Worm (Caenorhabditis elegans): ENCODE measurements around the gene K12H6.9.

Gene K12H6.9

ce11 chrII:2822435-2822920 is 1.7 kb upstream of the K12H6.9 start, which contains the start of the genes fut-4 and K12H6.10:
TSS of gene fut-4 (minus strand) at chrII:2822535.
TSS of gene K12H6.10 (plus strand) at chrII:2822870.
- TF ChIP-seq pes-1 (GFP tag; IDR thresholded peaks at IDR 0.05) (no peak), hmbx-1 (tag; optimal IDR thresholded peaks at IDR 0.05) (no peak), F13C5.2 (tag; optimal IDR thresholded peaks at IDR 0.05) (no peak), hmg-4 (GFP tag; optimal IDR thresholded peaks at IDR 0.05) (no peak), scrt-1 (GFP tag; IDR thresholded peaks at IDR 0.05) (no peak), flt-1 (GFP tag; IDR thresholded peaks at IDR 0.05) (no peak), ceh-13 (GFP tag; optimal IDR thresholded peaks at IDR 0.05) (no peak)

ce11 chrII:2826073-2826472 is 1.9 kb downstream of the K12H6.9 start, which contains the start of gene K12H6.5:
TSS of gene K12H6.5 (minus strand) at chrII:2826173.
- TF ChIP-seq ets-7 (tag; optimal IDR thresholded peaks at IDR 0.05) (no peak), aly-1 (tag; optimal IDR thresholded peaks at IDR 0.05) (no peak), scrt-1 (GFP tag; IDR thresholded peaks at IDR 0.05) (no peak), sea-1 (GFP tag; conservative IDR thresholded peaks at IDR 0.05) (no peak), hmbx-1 (tag; optimal IDR thresholded peaks at IDR 0.05) (no peak), ceh-13 (GFP tag; optimal IDR thresholded peaks at IDR 0.05) (no peak), F13C5.2 (tag; optimal IDR thresholded peaks at IDR 0.05) (no peak), B0310.2 (tag; optimal IDR thresholded peaks at IDR 0.05) (no peak), flt-1 (GFP tag; IDR thresholded peaks at IDR 0.05) (no peak), tra-4 (tag; optimal IDR thresholded peaks at IDR 0.05) (no peak), hnd-1 (tag; optimal IDR thresholded peaks at IDR 0.05) (no peak), ama-1 (optimal IDR thresholded peaks at IDR 0.05) (no peak)

- TF ChIP-seq ama-1 (optimal IDR thresholded peaks at IDR 0.05) (peak; percentile 73), hmg-4 (GFP tag; optimal IDR thresholded peaks at IDR 0.05) (no peak)
Measured at ce11 chrII:2827859-2828403, 3.7 kb downstream of the K12H6.9 start, which contains the start of gene K12H6.8. TSS of gene K12H6.8 (plus strand) at chrII:2827896.

- no peak for TF ChIP-seq aly-1 (tag; optimal IDR thresholded peaks at IDR 0.05)
- no peak for TF ChIP-seq hnd-1 (tag; optimal IDR thresholded peaks at IDR 0.05)
- no peak for TF ChIP-seq hmg-4 (GFP tag; optimal IDR thresholded peaks at IDR 0.05)
- no peak for TF ChIP-seq ceh-13 (GFP tag; optimal IDR thresholded peaks at IDR 0.05)
- no peak for TF ChIP-seq sea-1 (GFP tag; conservative IDR thresholded peaks at IDR 0.05)
- no peak for TF ChIP-seq ceh-36 (tag; optimal IDR thresholded peaks at IDR 0.05)
- no peak for TF ChIP-seq hmbx-1 (tag; optimal IDR thresholded peaks at IDR 0.05)
- no peak for TF ChIP-seq scrt-1 (GFP tag; IDR thresholded peaks at IDR 0.05)
- no peak for TF ChIP-seq B0310.2 (tag; optimal IDR thresholded peaks at IDR 0.05)
- TF ChIP-seq F13C5.2 (tag; optimal IDR thresholded peaks at IDR 0.05), result no peak
- TF ChIP-seq tbx-37 (GFP tag; conservative IDR thresholded peaks at IDR 0.05), result no peak
- TF ChIP-seq pes-1 (GFP tag; IDR thresholded peaks at IDR 0.05), result no peak
- TF ChIP-seq flt-1 (GFP tag; IDR thresholded peaks at IDR 0.05), result no peak
- TF ChIP-seq tra-4 (tag; optimal IDR thresholded peaks at IDR 0.05), result no peak
- no peak for TF ChIP-seq tbx-11 (GFP tag; IDR thresholded peaks at IDR 0.05)
- TF ChIP-seq ama-1 (optimal IDR thresholded peaks at IDR 0.05), result no peak
- no peak for TF ChIP-seq ets-7 (tag; optimal IDR thresholded peaks at IDR 0.05)
Measured at ce11 chrII:2829482-2829881, 5.3 kb downstream of the K12H6.9 start.

ce11 chrII:2830144-2830543 is 5.9 kb downstream of the K12H6.9 start:
- no peak for TF ChIP-seq scrt-1 (GFP tag; IDR thresholded peaks at IDR 0.05)
- no peak for TF ChIP-seq ets-7 (tag; optimal IDR thresholded peaks at IDR 0.05)
- no peak for TF ChIP-seq ama-1 (optimal IDR thresholded peaks at IDR 0.05)
- no peak for TF ChIP-seq pes-1 (GFP tag; IDR thresholded peaks at IDR 0.05)
- no peak for TF ChIP-seq aly-1 (tag; optimal IDR thresholded peaks at IDR 0.05)
- no peak for TF ChIP-seq F13C5.2 (tag; optimal IDR thresholded peaks at IDR 0.05)
- TF ChIP-seq sea-1 (GFP tag; conservative IDR thresholded peaks at IDR 0.05), result no peak

ce11 chrII:2831173-2831572 is 7.0 kb downstream of the K12H6.9 start, which contains the start of gene K12H6.6:
TSS of gene K12H6.6 (minus strand) at chrII:2831233.
- no peak for TF ChIP-seq B0310.2 (tag; optimal IDR thresholded peaks at IDR 0.05)
- TF ChIP-seq hmg-4 (GFP tag; optimal IDR thresholded peaks at IDR 0.05), result no peak
- TF ChIP-seq aly-1 (tag; optimal IDR thresholded peaks at IDR 0.05), result no peak
- TF ChIP-seq hmbx-1 (tag; optimal IDR thresholded peaks at IDR 0.05), result no peak
- no peak for TF ChIP-seq scrt-1 (GFP tag; IDR thresholded peaks at IDR 0.05)
- TF ChIP-seq flt-1 (GFP tag; IDR thresholded peaks at IDR 0.05), result no peak
- TF ChIP-seq pes-1 (GFP tag; IDR thresholded peaks at IDR 0.05), result no peak
- TF ChIP-seq tbx-11 (GFP tag; IDR thresholded peaks at IDR 0.05), result no peak
- no peak for TF ChIP-seq tbx-37 (GFP tag; conservative IDR thresholded peaks at IDR 0.05)
- no peak for TF ChIP-seq tra-4 (tag; optimal IDR thresholded peaks at IDR 0.05)

ce11 chrII:2832098-2832497 is 7.9 kb downstream of the K12H6.9 start:
- no peak for TF ChIP-seq hmg-4 (GFP tag; optimal IDR thresholded peaks at IDR 0.05)
- no peak for TF ChIP-seq ceh-13 (GFP tag; optimal IDR thresholded peaks at IDR 0.05)
- TF ChIP-seq tbx-37 (GFP tag; conservative IDR thresholded peaks at IDR 0.05), result no peak
- no peak for TF ChIP-seq pes-1 (GFP tag; IDR thresholded peaks at IDR 0.05)
- TF ChIP-seq ets-7 (tag; optimal IDR thresholded peaks at IDR 0.05), result no peak
- TF ChIP-seq hmbx-1 (tag; optimal IDR thresholded peaks at IDR 0.05), result no peak
- no peak for TF ChIP-seq ceh-36 (tag; optimal IDR thresholded peaks at IDR 0.05)
- no peak for TF ChIP-seq hnd-1 (tag; optimal IDR thresholded peaks at IDR 0.05)
- no peak for TF ChIP-seq B0310.2 (tag; optimal IDR thresholded peaks at IDR 0.05)
- TF ChIP-seq tra-4 (tag; optimal IDR thresholded peaks at IDR 0.05), result no peak
- no peak for TF ChIP-seq ama-1 (optimal IDR thresholded peaks at IDR 0.05)
- no peak for TF ChIP-seq aly-1 (tag; optimal IDR thresholded peaks at IDR 0.05)
- TF ChIP-seq tbx-11 (GFP tag; IDR thresholded peaks at IDR 0.05), result no peak
- TF ChIP-seq sea-1 (GFP tag; conservative IDR thresholded peaks at IDR 0.05), result no peak

- TF ChIP-seq tbx-11 (GFP tag; IDR thresholded peaks at IDR 0.05) (no peak), hmg-4 (GFP tag; optimal IDR thresholded peaks at IDR 0.05) (peak; percentile 9)
Measured at ce11 chrII:2832539-2832938, 8.3 kb downstream of the K12H6.9 start.
